In the genomic region with DNA sequence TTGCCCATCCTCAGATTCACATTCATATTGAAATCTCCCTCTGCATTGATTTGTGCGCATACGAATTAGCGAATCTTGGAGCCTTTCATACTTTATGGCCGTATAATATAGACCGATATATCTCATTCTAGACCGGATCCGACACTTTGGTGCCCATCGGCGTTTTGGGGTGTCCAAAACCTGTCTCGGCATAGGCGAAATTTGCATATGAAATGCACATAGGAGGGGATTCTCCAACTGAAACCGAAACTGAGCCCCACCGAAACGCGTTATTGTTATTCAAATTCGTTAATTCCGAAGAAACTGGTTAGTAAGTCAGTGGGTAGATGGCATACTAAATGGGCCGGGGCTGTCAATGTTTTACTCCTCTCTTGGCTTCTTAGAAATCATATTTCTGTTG, we compare ENCODE assay signal across 2 fruit fly cellular contexts.
A peak's percentile ranks its signal among the peaks of the same experiment; 100 is the strongest.
TF ChIP-seq lines count a peak whose summit lies in the region.

No protein-coding gene starts in this region.

- no peak for TF ChIP-seq CTCF in whole organism, embryonic (GFP tag; optimal IDR thresholded peaks at IDR 0.05; lab: Kevin White, UChicago)

TF ChIP-seq in whole organism, embryonic, 481 proteins besides CTCF, POLR2A, EP300 and RAD21 (continues in another document):
- no peak for TF ChIP-seq CG12219 (GFP tag; optimal IDR thresholded peaks at IDR 0.05; lab: Kevin White, UChicago)
- no peak for TF ChIP-seq CG31365 (tag; optimal IDR thresholded peaks at IDR 0.05; lab: Kevin White, UChicago)
- no peak for TF ChIP-seq E2f1 (GFP tag; IDR thresholded peaks at IDR 0.05; lab: Robert Waterston, UW)
- TF ChIP-seq chinmo (GFP tag; IDR thresholded peaks at IDR 0.05; lab: Robert Waterston, UW; ENCODE audit: partially characterized antibody): peak; percentile 81
- no peak for TF ChIP-seq bab2 (GFP tag; optimal IDR thresholded peaks at IDR 0.05; lab: Kevin White, UChicago)
- TF ChIP-seq ATbp (GFP tag; optimal IDR thresholded peaks at IDR 0.05; lab: Kevin White, UChicago): no peak
- TF ChIP-seq CG12769 (tag; optimal IDR thresholded peaks at IDR 0.05; lab: Kevin White, UChicago): peak; percentile 63
- TF ChIP-seq CG10366 (GFP tag; IDR thresholded peaks at IDR 0.05; lab: Robert Waterston, UW): no peak
- no peak for TF ChIP-seq CG6791 (GFP tag; IDR thresholded peaks at IDR 0.05; lab: Robert Waterston, UW; ENCODE audit: partially characterized antibody)
- TF ChIP-seq Six4 (GFP tag; optimal IDR thresholded peaks at IDR 0.05; lab: Kevin White, UChicago): no peak
- no peak for TF ChIP-seq Trl (optimal IDR thresholded peaks at IDR 0.05; lab: Kevin White, UChicago)
- TF ChIP-seq Trl (GFP tag; optimal IDR thresholded peaks at IDR 0.05; lab: Kevin White, UChicago): no peak
- TF ChIP-seq Rx (GFP tag; IDR thresholded peaks at IDR 0.05; lab: Robert Waterston, UW): no peak
- no peak for TF ChIP-seq CG10274 (GFP tag; optimal IDR thresholded peaks at IDR 0.05; lab: Kevin White, UChicago)
- TF ChIP-seq sens (GFP tag; lab: Kevin White, UChicago): peak; percentile 48
- TF ChIP-seq CG1233 (GFP tag; optimal IDR thresholded peaks at IDR 0.05; lab: Kevin White, UChicago): no peak
- TF ChIP-seq CG15601 (tag; optimal IDR thresholded peaks at IDR 0.05; lab: Kevin White, UChicago): no peak
- no peak for TF ChIP-seq CG31441 (GFP tag; IDR thresholded peaks at IDR 0.05; lab: Robert Waterston, UW)
- TF ChIP-seq Hey (tag; optimal IDR thresholded peaks at IDR 0.05; lab: Kevin White, UChicago): no peak
- TF ChIP-seq Vsx1 (GFP tag; optimal IDR thresholded peaks at IDR 0.05; lab: Kevin White, UChicago): no peak
- no peak for TF ChIP-seq ssp (GFP tag; IDR thresholded peaks at IDR 0.05; lab: Robert Waterston, UW)
- no peak for TF ChIP-seq Opbp (GFP tag; IDR thresholded peaks at IDR 0.05; lab: Robert Waterston, UW; ENCODE audit: partially characterized antibody)
- TF ChIP-seq CG13894 (tag; optimal IDR thresholded peaks at IDR 0.05; lab: Kevin White, UChicago): peak; percentile 95
- no peak for TF ChIP-seq chm (GFP tag; IDR thresholded peaks at IDR 0.05; lab: Robert Waterston, UW)
- no peak for TF ChIP-seq CG17186 (GFP tag; optimal IDR thresholded peaks at IDR 0.05; lab: Kevin White, UChicago)
- TF ChIP-seq CG32532 (GFP tag; IDR thresholded peaks at IDR 0.05; lab: Robert Waterston, UW): no peak
- TF ChIP-seq CG15073 (GFP tag; optimal IDR thresholded peaks at IDR 0.05; lab: Kevin White, UChicago): no peak
- no peak for TF ChIP-seq CG34224 (GFP tag; IDR thresholded peaks at IDR 0.05; lab: Robert Waterston, UW; ENCODE audit: partially characterized antibody)
- TF ChIP-seq Spps (tag; optimal IDR thresholded peaks at IDR 0.05; lab: Kevin White, UChicago): no peak
- no peak for TF ChIP-seq insv (GFP tag; optimal IDR thresholded peaks at IDR 0.05; lab: Kevin White, UChicago)
- no peak for TF ChIP-seq Mrtf (GFP tag; IDR thresholded peaks at IDR 0.05; lab: Robert Waterston, UW)
- TF ChIP-seq Xrp1 (GFP tag; IDR thresholded peaks at IDR 0.05; lab: Robert Waterston, UW): no peak
- TF ChIP-seq HLH54F (GFP tag; optimal IDR thresholded peaks at IDR 0.05; lab: Kevin White, UChicago): no peak
- TF ChIP-seq CG8924 (tag; optimal IDR thresholded peaks at IDR 0.05; lab: Kevin White, UChicago): no peak
- no peak for TF ChIP-seq dmrt11E (tag; optimal IDR thresholded peaks at IDR 0.05; lab: Kevin White, UChicago)
- TF ChIP-seq gcm (GFP tag; optimal IDR thresholded peaks at IDR 0.05; lab: Kevin White, UChicago): no peak
- no peak for TF ChIP-seq crol (GFP tag; IDR thresholded peaks at IDR 0.05; lab: Robert Waterston, UW)
- no peak for TF ChIP-seq Dip2 (GFP tag; IDR thresholded peaks at IDR 0.05; lab: Robert Waterston, UW)
- no peak for TF ChIP-seq tna (GFP tag; IDR thresholded peaks at IDR 0.05; lab: Robert Waterston, UW; ENCODE audit: partially characterized antibody)
- TF ChIP-seq CG2129 (GFP tag; IDR thresholded peaks at IDR 0.05; lab: Robert Waterston, UW; ENCODE audit: partially characterized antibody): no peak
- no peak for TF ChIP-seq CG10979 (tag; optimal IDR thresholded peaks at IDR 0.05; lab: Kevin White, UChicago)
- TF ChIP-seq CG12659 (GFP tag; optimal IDR thresholded peaks at IDR 0.05; lab: Kevin White, UChicago): no peak
- no peak for TF ChIP-seq gcm2 (GFP tag; optimal IDR thresholded peaks at IDR 0.05; lab: Kevin White, UChicago)
- TF ChIP-seq CG11560 (tag; IDR thresholded peaks at IDR 0.05; lab: Robert Waterston, UW): no peak
- no peak for TF ChIP-seq grau (tag; optimal IDR thresholded peaks at IDR 0.05; lab: Kevin White, UChicago)

TF ChIP-seq in whole organism, prepupa, 60 proteins besides CTCF, POLR2A, EP300 and RAD21:
- TF ChIP-seq Eip78C (GFP tag; lab: Kevin White, UChicago) (peak; percentile 5), net (GFP tag; optimal IDR thresholded peaks at IDR 0.05; lab: Kevin White, UChicago) (no peak)
